Fruit fly (Drosophila melanogaster) whole organism, prepupa: ENCODE data around the gene CG45544.

Experiments
- CG10631 ChIP-seq: fragments of 200-800 bp; sonication (Bioruptor generic); optimal IDR thresholded peaks from 2 replicates; lab custom pipeline; 2016; ENCODE audit warnings: missing biosample characterization, missing genetic modification characterization
- CG6163 ChIP-seq: fragments of 200-800 bp; sonication (Bioruptor generic); IDR thresholded peaks from 3 replicates; pipeline ENCODE4 v1.3.6; 2022; ENCODE audit warnings: missing biosample characterization, missing genetic modification characterization
- CG6808 ChIP-seq: fragments of 200-800 bp; sonication (Bioruptor generic); optimal IDR thresholded peaks from 3 replicates; lab custom pipeline; 2017; ENCODE audit warnings: missing biosample characterization, missing genetic modification characterization, mild to moderate bottlenecking, moderate library complexity, missing genetic modification reagents
- CG8119 ChIP-seq: fragments of 200-800 bp; sonication (Bioruptor generic); IDR thresholded peaks from 3 replicates; pipeline ENCODE4 v1.3.6; 2022; ENCODE audit warnings: missing biosample characterization, missing genetic modification characterization
- Lpt ChIP-seq: fragments of 200-800 bp; sonication (Bioruptor generic); optimal IDR thresholded peaks from 3 replicates; lab custom pipeline; 2016; ENCODE audit warnings: missing biosample characterization, missing genetic modification characterization
- eg ChIP-seq: fragments of 200-800 bp; sonication (Bioruptor generic); IDR thresholded peaks from 3 replicates; pipeline ENCODE4 v1.3.6; 2022; ENCODE audit warnings: missing biosample characterization, missing genetic modification characterization
- ss ChIP-seq, 2 experiments: fragments of 200-800 bp; sonication (Bioruptor generic); optimal IDR thresholded peaks; 2 replicates in 1 of 2; 3 replicates in 1 of 2; lab custom pipeline; 2017 to 2018; ENCODE audit warnings: mild to moderate bottlenecking in 2 of 2, missing biosample characterization in 2 of 2, missing genetic modification characterization in 2 of 2, moderate library complexity in 1 of 2

Gene CG45544

dm6 chr3R:29304094-29304493 lies 47.8 kb downstream of the CG45544 start:
- TF ChIP-seq CG10631 (GFP tag; lab: Kevin White, UChicago) (no peak), CG8119 (no peak), Lpt (GFP tag; lab: Kevin White, UChicago) (peak; percentile 42), ss (GFP tag; optimal IDR thresholded peaks at IDR 0.05; lab: Kevin White, UChicago) (peak in 1 of 2 experiments; percentile 16), CG6808 (no peak), CG6163 (GFP tag; lab: Robert Waterston, UW) (peak; percentile 23; the same call in 1 of the 3 replicates), eg (no peak)
